Fruit fly (Drosophila melanogaster): ENCODE results near the gene spoon.
A peak's percentile ranks its signal among the peaks of the same experiment; 100 is the strongest.

spoon gene

DNA sequence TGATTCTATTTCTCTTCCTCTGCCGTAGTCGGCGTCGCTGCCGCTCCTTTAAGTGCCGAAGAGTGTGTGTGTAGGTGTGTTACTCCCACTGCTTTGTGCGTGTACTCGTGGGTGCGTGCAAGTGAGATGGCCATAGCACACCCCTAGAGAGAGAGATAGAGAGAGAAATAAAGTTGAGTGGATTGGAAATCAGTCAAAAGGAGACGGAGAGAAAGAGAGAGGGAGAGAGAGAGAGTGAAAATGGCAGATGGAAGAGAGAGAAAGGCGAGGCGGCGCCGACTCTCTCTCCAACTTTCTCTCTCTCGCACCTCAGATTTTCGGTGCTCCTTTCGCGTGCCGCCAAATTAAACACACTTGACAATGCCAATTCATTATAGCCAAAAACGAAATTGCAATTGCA, 56.6 kb downstream of the spoon start (continued):
- TF ChIP-seq CG17385 (GFP tag; optimal IDR thresholded peaks at IDR 0.05) (no peak), CG17912 (GFP tag; optimal IDR thresholded peaks at IDR 0.05) (no peak), CG4617 (GFP tag; optimal IDR thresholded peaks at IDR 0.05; ENCODE audit: borderline replicate concordance) (no peak), BtbVII (GFP tag; optimal IDR thresholded peaks at IDR 0.05) (no peak), Lim3 (GFP tag; IDR thresholded peaks at IDR 0.05) (no peak), CG10321 (GFP tag; IDR thresholded peaks at IDR 0.05) (peak; percentile 60; the same call in 1 of the 2 replicates), danr (GFP tag; IDR thresholded peaks at IDR 0.05) (no peak), zen (tag; optimal IDR thresholded peaks at IDR 0.05) (peak; percentile 2), chinmo (GFP tag; IDR thresholded peaks at IDR 0.05; ENCODE audit: partially characterized antibody) (no peak), lbe (GFP tag; optimal IDR thresholded peaks at IDR 0.05) (no peak), Mad (GFP tag; optimal IDR thresholded peaks at IDR 0.05) (no peak), Hmx (GFP tag; optimal IDR thresholded peaks at IDR 0.05) (no peak), CG4360 (GFP tag; IDR thresholded peaks at IDR 0.05) (no peak), Trl (optimal IDR thresholded peaks at IDR 0.05) (peak; percentile 34 to 65), Trl (GFP tag; optimal IDR thresholded peaks at IDR 0.05) (no peak), CG31365 (tag; optimal IDR thresholded peaks at IDR 0.05) (no peak), ewg (GFP tag; optimal IDR thresholded peaks at IDR 0.05) (peak; percentile 23), btn (GFP tag; optimal IDR thresholded peaks at IDR 0.05) (no peak), rib (GFP tag; IDR thresholded peaks at IDR 0.05) (no peak), Max (GFP tag; optimal IDR thresholded peaks at IDR 0.05) (no peak), grn (GFP tag; optimal IDR thresholded peaks at IDR 0.05) (no peak), lov (optimal IDR thresholded peaks at IDR 0.05) (no peak), lov (GFP tag; IDR thresholded peaks at IDR 0.05) (no peak), MESR4 (GFP tag; optimal IDR thresholded peaks at IDR 0.05) (no peak), sd (tag; optimal IDR thresholded peaks at IDR 0.05) (no peak), fu2 (GFP tag; optimal IDR thresholded peaks at IDR 0.05) (no peak), Camta (GFP tag; optimal IDR thresholded peaks at IDR 0.05) (no peak), chif (GFP tag; optimal IDR thresholded peaks at IDR 0.05) (no peak), Adf1 (GFP tag; IDR thresholded peaks at IDR 0.05) (peak; percentile 59), CG12299 (tag; optimal IDR thresholded peaks at IDR 0.05) (no peak), Dref (GFP tag; IDR thresholded peaks at IDR 0.05) (no peak), emc (GFP tag; optimal IDR thresholded peaks at IDR 0.05) (no peak), Eip74EF (GFP tag; optimal IDR thresholded peaks at IDR 0.05) (no peak), sim (GFP tag; IDR thresholded peaks at IDR 0.05) (no peak), CG14667 (GFP tag; IDR thresholded peaks at IDR 0.05) (no peak), CoRest (tag; optimal IDR thresholded peaks at IDR 0.05) (no peak), bigmax (GFP tag; optimal IDR thresholded peaks at IDR 0.05) (no peak), gcm (GFP tag; optimal IDR thresholded peaks at IDR 0.05) (no peak), Asciz (GFP tag; optimal IDR thresholded peaks at IDR 0.05) (no peak), CG12769 (tag; optimal IDR thresholded peaks at IDR 0.05) (no peak), Drgx (GFP tag; IDR thresholded peaks at IDR 0.05) (no peak), kni (GFP tag; optimal IDR thresholded peaks at IDR 0.05) (no peak), CG9215 (GFP tag; IDR thresholded peaks at IDR 0.05) (no peak), cg (GFP tag; optimal IDR thresholded peaks at IDR 0.05) (no peak), GATAe (GFP tag; conservative IDR thresholded peaks at IDR 0.05) (no peak), CG7963 (GFP tag; IDR thresholded peaks at IDR 0.05; ENCODE audit: partially characterized antibody) (no peak), dan (GFP tag; IDR thresholded peaks at IDR 0.05) (no peak), CG1832 (GFP tag; optimal IDR thresholded peaks at IDR 0.05) (peak; percentile 61), CG11085 (GFP tag; IDR thresholded peaks at IDR 0.05) (no peak), mld (GFP tag; IDR thresholded peaks at IDR 0.05; ENCODE audit: partially characterized antibody) (no peak)
